Worm (Caenorhabditis elegans) whole organism, L1 larva: ENCODE measurements around the gene fbxa-98.

ENCODE experiments used
- C34B4.2 ChIP-seq: sonication (generic microtip); optimal IDR thresholded peaks from 2 replicates; lab custom pipeline; 2017; ENCODE audit warnings: mild to moderate bottlenecking, missing genetic modification characterization, missing compliant biosample characterization
- Y116A8C.19 ChIP-seq: sonication (generic microtip); optimal IDR thresholded peaks from 2 replicates; lab custom pipeline; 2016; ENCODE audit warnings: missing compliant biosample characterization, missing genetic modification characterization, borderline replicate concordance
- aha-1 ChIP-seq: fragments of 150-350 bp; optimal IDR thresholded peaks from 2 replicates; lab custom pipeline; 2014; ENCODE audit warnings: missing biosample characterization, missing genetic modification characterization
- ceh-63 ChIP-seq: fragments of 200-800 bp; sonication (Bioruptor generic); optimal IDR thresholded peaks from 2 replicates; lab custom pipeline; 2018; ENCODE audit warnings: mild to moderate bottlenecking, missing genetic modification characterization, missing compliant biosample characterization
- ceh-8 ChIP-seq: fragments of 200-800 bp; sonication (Bioruptor generic); optimal IDR thresholded peaks from 2 replicates; lab custom pipeline; 2018; ENCODE audit warnings: mild to moderate bottlenecking, missing genetic modification characterization, moderate library complexity, missing compliant biosample characterization
- ceh-82 ChIP-seq, 3 experiments: fragments of 150-350 bp in 1 of 3; sonication (generic microtip) in 2 of 3; optimal IDR thresholded peaks; 2 replicates each; lab custom pipeline; 2014 to 2017; ENCODE audit warnings: missing biosample characterization in 3 of 3, missing genetic modification characterization in 3 of 3
- ceh-88 ChIP-seq: fragments of 200-800 bp; sonication (Bioruptor generic); IDR thresholded peaks from 2 replicates; pipeline ENCODE4 v1.3.6; 2022; ENCODE audit warnings: missing genetic modification characterization, missing compliant biosample characterization
- efl-1 ChIP-seq, 4 experiments: fragments of 150-350 bp; optimal IDR thresholded peaks in 3 of 4; peaks in 1 of 4; 1 replicate in 1 of 4; 2 replicates in 3 of 4; lab custom pipeline; 2014; ENCODE audit warnings: missing biosample characterization in 2 of 4, missing genetic modification characterization in 2 of 4, missing genetic modification reagents in 2 of 4
- efl-3 ChIP-seq: fragments of 200-800 bp; sonication (Bioruptor generic); optimal IDR thresholded peaks from 2 replicates; lab custom pipeline; 2018; ENCODE audit warnings: mild to moderate bottlenecking, missing genetic modification characterization, missing compliant biosample characterization
- egl-13 ChIP-seq: sonication (generic microtip); optimal IDR thresholded peaks from 2 replicates; lab custom pipeline; 2016; ENCODE audit warnings: missing genotype, missing genetic modification reagents, missing genetic modification characterization, missing compliant biosample characterization
- egl-27 ChIP-seq, 2 experiments: fragments of 150-350 bp in 1 of 2; sonication (generic microtip); optimal IDR thresholded peaks; 3 replicates each; lab custom pipeline; 2017 to 2018; ENCODE audit warnings: missing biosample characterization in 2 of 2, missing genetic modification characterization in 2 of 2, missing genetic modification reagents in 2 of 2
- ets-5 ChIP-seq: fragments of 200-800 bp; sonication (Bioruptor generic); IDR thresholded peaks from 2 replicates; pipeline ENCODE4 v1.3.6; 2022; ENCODE audit warnings: missing genetic modification characterization, missing compliant biosample characterization
- fkh-10 ChIP-seq: sonication (generic microtip); optimal IDR thresholded peaks from 2 replicates; lab custom pipeline; 2017; ENCODE audit warnings: missing biosample characterization, missing genetic modification reagents, missing genetic modification characterization
- fkh-4 ChIP-seq: sonication (generic microtip); optimal IDR thresholded peaks from 2 replicates; lab custom pipeline; 2016; ENCODE audit warnings: missing compliant biosample characterization, missing genetic modification characterization, borderline replicate concordance
- fkh-8 ChIP-seq: sonication (generic microtip); optimal IDR thresholded peaks from 2 replicates; lab custom pipeline; 2016; ENCODE audit warnings: mild to moderate bottlenecking, missing genetic modification characterization, missing compliant biosample characterization
- fos-1 ChIP-seq: fragments of 150-350 bp; optimal IDR thresholded peaks from 2 replicates; lab custom pipeline; 2014; ENCODE audit warnings: missing biosample characterization, missing genetic modification characterization
- hlh-4 ChIP-seq: sonication (generic microtip); optimal IDR thresholded peaks from 2 replicates; lab custom pipeline; 2016; ENCODE audit warnings: mild to moderate bottlenecking, missing genetic modification characterization, missing compliant biosample characterization
- hpl-2 ChIP-seq: fragments of 150-350 bp; optimal IDR thresholded peaks from 2 replicates; lab custom pipeline; 2014; ENCODE audit warnings: missing biosample characterization, missing genetic modification reagents, missing genetic modification characterization
- isw-1 ChIP-seq: fragments of 200-800 bp; sonication (Bioruptor generic); IDR thresholded peaks from 2 replicates; pipeline ENCODE4 v1.3.6; 2022; ENCODE audit warnings: missing genetic modification characterization, missing compliant biosample characterization
- lin-14 ChIP-seq: fragments of 200-800 bp; sonication (Bioruptor generic); optimal IDR thresholded peaks from 2 replicates; lab custom pipeline; 2018; ENCODE audit warnings: mild to moderate bottlenecking, missing genetic modification characterization, moderate library complexity, missing compliant biosample characterization
- lin-15B ChIP-seq: fragments of 150-350 bp; sonication (generic microtip); optimal IDR thresholded peaks from 3 replicates; lab custom pipeline; 2014; ENCODE audit warnings: missing biosample characterization, missing genetic modification characterization
- lin-35 ChIP-seq, 2 experiments: fragments of 150-350 bp; optimal IDR thresholded peaks; 2 replicates each; lab custom pipeline; 2014; ENCODE audit warnings: missing biosample characterization in 2 of 2, missing genetic modification characterization in 2 of 2, missing genetic modification reagents in 2 of 2
- lir-3 ChIP-seq: sonication (generic microtip); optimal IDR thresholded peaks from 2 replicates; lab custom pipeline; 2016; ENCODE audit warnings: mild to moderate bottlenecking, missing genetic modification characterization, moderate library complexity, missing compliant biosample characterization; ENCODE audit not compliant: poor library complexity
- lsy-2 ChIP-seq, 2 experiments: fragments of 150-350 bp; optimal IDR thresholded peaks; 2 replicates each; lab custom pipeline; 2014; ENCODE audit warnings: missing biosample characterization in 2 of 2, missing genetic modification characterization in 2 of 2
- mab-9 ChIP-seq: fragments of 200-800 bp; sonication (Bioruptor generic); IDR thresholded peaks from 2 replicates; pipeline ENCODE4 v1.3.6; 2022; ENCODE audit warnings: missing genetic modification reagents, missing genetic modification characterization, missing compliant biosample characterization
- mdl-1 ChIP-seq, 2 experiments: fragments of 150-350 bp; optimal IDR thresholded peaks; 2 replicates each; lab custom pipeline; 2014 to 2017; ENCODE audit warnings: missing biosample characterization in 2 of 2, missing genetic modification characterization in 2 of 2, inconsistent platforms in 1 of 2
- mef-2 ChIP-seq: fragments of 150-350 bp; optimal IDR thresholded peaks from 2 replicates; lab custom pipeline; 2014; ENCODE audit warnings: missing biosample characterization, missing genetic modification characterization
- mep-1 ChIP-seq: fragments of 150-350 bp; optimal IDR thresholded peaks from 2 replicates; lab custom pipeline; 2014; ENCODE audit warnings: missing biosample characterization, missing genetic modification characterization
- nhr-20 ChIP-seq: sonication (generic microtip); optimal IDR thresholded peaks from 2 replicates; lab custom pipeline; 2016; ENCODE audit warnings: mild to moderate bottlenecking, missing genetic modification characterization, missing compliant biosample characterization
- nhr-237 ChIP-seq: fragments of 150-350 bp; optimal IDR thresholded peaks from 2 replicates; lab custom pipeline; 2014; ENCODE audit warnings: missing biosample characterization, missing genetic modification characterization
- nhr-28 ChIP-seq: fragments of 150-350 bp; optimal IDR thresholded peaks from 2 replicates; lab custom pipeline; 2014; ENCODE audit warnings: missing biosample characterization, missing genetic modification characterization
- nhr-47 ChIP-seq: sonication (generic microtip); optimal IDR thresholded peaks from 2 replicates; lab custom pipeline; 2016; ENCODE audit warnings: mild to moderate bottlenecking, missing genetic modification characterization, moderate library complexity, missing compliant biosample characterization
- nhr-76 ChIP-seq: sonication (generic microtip); optimal IDR thresholded peaks from 2 replicates; lab custom pipeline; 2017; ENCODE audit warnings: missing biosample characterization, missing genetic modification characterization
- nhr-90 ChIP-seq: sonication (generic microtip); optimal IDR thresholded peaks from 2 replicates; lab custom pipeline; 2016; ENCODE audit warnings: mild to moderate bottlenecking, missing genetic modification characterization, missing compliant biosample characterization; ENCODE audit not compliant: poor library complexity
- snpc-4 ChIP-seq: fragments of 150-350 bp; optimal IDR thresholded peaks from 2 replicates; lab custom pipeline; 2014; ENCODE audit warnings: missing biosample characterization, missing genetic modification characterization
- snu-23 ChIP-seq: sonication (generic microtip); optimal IDR thresholded peaks from 2 replicates; lab custom pipeline; 2016; ENCODE audit warnings: missing genetic modification characterization, missing compliant biosample characterization
- tbx-2 ChIP-seq: sonication (generic microtip); optimal IDR thresholded peaks from 2 replicates; lab custom pipeline; 2016; ENCODE audit warnings: missing genetic modification characterization, missing compliant biosample characterization
- unc-130 ChIP-seq: fragments of 150-350 bp; optimal IDR thresholded peaks from 2 replicates; lab custom pipeline; 2017; ENCODE audit warnings: missing biosample characterization, missing genetic modification characterization, inconsistent platforms
- unc-30 ChIP-seq: sonication (generic microtip); optimal IDR thresholded peaks from 2 replicates; lab custom pipeline; 2017; ENCODE audit warnings: missing biosample characterization, missing genetic modification characterization
- unc-86 ChIP-seq: sonication (generic microtip); optimal IDR thresholded peaks from 2 replicates; lab custom pipeline; 2016; ENCODE audit warnings: missing genetic modification characterization, missing compliant biosample characterization
- unc-98 ChIP-seq: fragments of 200-800 bp; sonication (Bioruptor generic); IDR thresholded peaks from 2 replicates; pipeline ENCODE4 v1.3.6; 2022; ENCODE audit warnings: missing genetic modification characterization, missing compliant biosample characterization
- vab-15 ChIP-seq: sonication (generic microtip); optimal IDR thresholded peaks from 2 replicates; lab custom pipeline; 2017; ENCODE audit warnings: missing genotype, mild to moderate bottlenecking, missing genetic modification characterization, missing compliant biosample characterization
- xbp-1 ChIP-seq: sonication (generic microtip); optimal IDR thresholded peaks from 2 replicates; lab custom pipeline; 2016; ENCODE audit warnings: missing genetic modification characterization, missing compliant biosample characterization
- zag-1 ChIP-seq: fragments of 150-350 bp; optimal IDR thresholded peaks from 2 replicates; lab custom pipeline; 2014; ENCODE audit warnings: missing biosample characterization, missing genetic modification characterization
- ztf-4 ChIP-seq: fragments of 150-350 bp; optimal IDR thresholded peaks from 2 replicates; lab custom pipeline; 2014; ENCODE audit warnings: missing biosample characterization, missing genetic modification characterization

Gene fbxa-98

ce11 chrIV:13619203-13619602 lies 14.0 kb upstream of the fbxa-98 start, which contains the start of gene C08F11.3:
TSS of gene C08F11.3 (plus strand) at chrIV:13619503.
- TF ChIP-seq zag-1 (tag; lab: Kevin White, UChicago) (no peak), C34B4.2 (tag; lab: Kevin White, UChicago) (no peak), nhr-90 (tag; lab: Kevin White, UChicago) (no peak), aha-1 (no peak), nhr-20 (tag; lab: Kevin White, UChicago) (no peak), ceh-8 (GFP tag; lab: Kevin White, UChicago) (no peak), efl-3 (GFP tag; lab: Kevin White, UChicago) (no peak), mdl-1 (tag; optimal IDR thresholded peaks at IDR 0.05; lab: Kevin White, UChicago) (no peak)

- TF ChIP-seq fos-1 (tag; lab: Kevin White, UChicago) (no peak), ets-5 (GFP tag; lab: Robert Waterston, UW) (no peak), mab-9 (GFP tag; lab: Robert Waterston, UW) (no peak), ztf-4 (tag; lab: Kevin White, UChicago) (no peak), Y116A8C.19 (tag; lab: Kevin White, UChicago) (no peak), ceh-8 (GFP tag; lab: Kevin White, UChicago) (no peak), unc-30 (tag; lab: Kevin White, UChicago) (no peak), nhr-90 (tag; lab: Kevin White, UChicago) (no peak), isw-1 (GFP tag; lab: Robert Waterston, UW) (no peak), fkh-10 (no peak), fkh-8 (tag; lab: Kevin White, UChicago) (no peak), lin-35 (GFP tag; optimal IDR thresholded peaks at IDR 0.05; lab: Kevin White, UChicago) (no peak), mef-2 (no peak)
Observed at ce11 chrIV:13623533-13623932, 9.7 kb upstream of the fbxa-98 start, which contains the start of gene C08F11.1. TSS of gene C08F11.1 (plus strand) at chrIV:13623833.

- TF ChIP-seq mep-1 (tag; lab: Kevin White, UChicago), result no peak
- TF ChIP-seq ceh-88 (GFP tag; lab: Robert Waterston, UW), result no peak
Observed at ce11 chrIV:13626469-13626868, 6.7 kb upstream of the fbxa-98 start, which contains the start of gene sru-21. TSS of gene sru-21 (plus strand) at chrIV:13626769.

- TF ChIP-seq lsy-2 (tag; optimal IDR thresholded peaks at IDR 0.05; lab: Kevin White, UChicago) (no peak), unc-86 (tag; lab: Kevin White, UChicago) (no peak), nhr-237 (tag; lab: Kevin White, UChicago) (no peak), egl-27 (tag; optimal IDR thresholded peaks at IDR 0.05; lab: Kevin White, UChicago) (no peak), vab-15 (no peak), efl-1 (optimal IDR thresholded peaks at IDR 0.05; lab: Kevin White, UChicago) (no peak), efl-1 (GFP tag; optimal IDR thresholded peaks at IDR 0.05 in 1 of 2; lab: Kevin White, UChicago) (no peak), hlh-4 (tag; lab: Kevin White, UChicago) (no peak), isw-1 (GFP tag; lab: Robert Waterston, UW) (no peak), lin-35 (GFP tag; optimal IDR thresholded peaks at IDR 0.05; lab: Kevin White, UChicago) (no peak), tbx-2 (no peak), nhr-28 (tag; lab: Kevin White, UChicago) (no peak), ceh-82 (tag; optimal IDR thresholded peaks at IDR 0.05; lab: Kevin White, UChicago) (no peak), lir-3 (tag; lab: Kevin White, UChicago) (no peak), ceh-88 (GFP tag; lab: Robert Waterston, UW) (no peak)
Observed at ce11 chrIV:13632613-13633012, 594 bp upstream of the fbxa-98 start.

- TF ChIP-seq lin-14 (GFP tag; lab: Kevin White, UChicago), result no peak
- no peak for TF ChIP-seq ceh-8 (GFP tag; lab: Kevin White, UChicago)
- TF ChIP-seq hpl-2 (GFP tag; lab: Kevin White, UChicago), result no peak
- TF ChIP-seq snpc-4 (tag; lab: Kevin White, UChicago), result no peak
- TF ChIP-seq egl-13, result no peak
- TF ChIP-seq fkh-10, result no peak
- no peak for TF ChIP-seq vab-15
- TF ChIP-seq ceh-63 (GFP tag; lab: Kevin White, UChicago), result no peak
- no peak for TF ChIP-seq snu-23 (GFP tag; lab: Kevin White, UChicago)
- no peak for TF ChIP-seq mab-9 (GFP tag; lab: Robert Waterston, UW)
- TF ChIP-seq xbp-1 (tag; lab: Kevin White, UChicago), result no peak
- TF ChIP-seq unc-98 (GFP tag; lab: Robert Waterston, UW), result no peak
- no peak for TF ChIP-seq fkh-4 (tag; lab: Kevin White, UChicago)
- TF ChIP-seq nhr-76 (tag; lab: Kevin White, UChicago), result no peak
- no peak for TF ChIP-seq unc-130 (tag; lab: Kevin White, UChicago)
- TF ChIP-seq lin-15B (tag; lab: Kevin White, UChicago), result no peak
- TF ChIP-seq nhr-47 (tag; lab: Kevin White, UChicago), result no peak
Observed at ce11 chrIV:13636975-13637374, 3.8 kb downstream of the fbxa-98 start, which contains the start of gene C08F11.7. TSS of gene C08F11.7 (plus strand) at chrIV:13637275.
